Worm (Caenorhabditis elegans): ENCODE measurements around the gene ZC373.3.

DNA sequence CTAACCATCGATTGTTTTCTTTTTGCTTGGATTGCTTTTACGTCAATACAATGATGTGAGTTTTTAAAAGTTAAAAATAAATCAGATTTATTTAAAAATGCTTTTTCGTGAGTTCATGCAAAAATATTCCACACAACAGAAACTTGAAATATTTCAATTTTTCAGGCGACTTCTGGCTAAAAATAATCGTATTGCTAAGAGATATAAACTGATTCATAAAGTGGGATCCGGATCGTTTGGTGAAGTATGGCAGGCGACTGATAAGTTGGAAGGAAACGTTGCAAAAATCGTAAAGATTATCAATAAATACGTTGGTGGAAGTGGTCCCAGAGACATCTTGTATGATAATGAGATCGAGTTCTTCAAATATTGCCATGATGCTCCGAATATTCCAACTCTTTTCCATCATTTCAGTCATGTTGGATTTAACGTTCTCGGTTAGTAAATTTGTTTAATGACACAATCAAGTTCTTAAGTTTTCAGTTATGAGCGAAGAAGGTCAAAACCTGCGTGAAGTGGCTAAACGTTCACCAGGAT is at the start of gene ZC373.3:
- TF ChIP-seq nhr-77 (tag; optimal IDR thresholded peaks at IDR 0.05), result no peak
- TF ChIP-seq ama-1 (optimal IDR thresholded peaks at IDR 0.05), result no peak
- no peak for TF ChIP-seq skn-1 (tag; optimal IDR thresholded peaks at IDR 0.05)
- TF ChIP-seq fos-1 (tag; optimal IDR thresholded peaks at IDR 0.05), result no peak
- no peak for TF ChIP-seq lin-39 (tag; optimal IDR thresholded peaks at IDR 0.05)
- TF ChIP-seq blmp-1 (tag; optimal IDR thresholded peaks at IDR 0.05; ENCODE audit: insufficient read depth), result no peak
- TF ChIP-seq sma-3 (GFP tag; optimal IDR thresholded peaks at IDR 0.05), result no peak
- no peak for TF ChIP-seq mbf-1 (tag; optimal IDR thresholded peaks at IDR 0.05)
- TF ChIP-seq unc-39 (tag; optimal IDR thresholded peaks at IDR 0.05), result no peak
- no peak for TF ChIP-seq unc-62 (GFP tag; optimal IDR thresholded peaks at IDR 0.05)
- no peak for TF ChIP-seq peb-1 (tag; optimal IDR thresholded peaks at IDR 0.05)
- no peak for TF ChIP-seq mab-5 (tag; optimal IDR thresholded peaks at IDR 0.05)
- TF ChIP-seq nhr-21 (tag; optimal IDR thresholded peaks at IDR 0.05), result no peak
- TF ChIP-seq elt-3 (tag; optimal IDR thresholded peaks at IDR 0.05), result no peak

Measured in whole organism, L2 larva.